Worm (Caenorhabditis elegans) whole organism, L4/young adult: ENCODE results near the gene col-179.

Experiments
- W03F9.2 ChIP-seq: fragments of 150-350 bp; optimal IDR thresholded peaks from 2 replicates; lab custom pipeline; 2014; ENCODE audit warnings: missing biosample characterization, missing genetic modification characterization
- dao-5 ChIP-seq: sonication (generic microtip); optimal IDR thresholded peaks from 2 replicates; lab custom pipeline; 2016; ENCODE audit warnings: missing genotype, missing genetic modification characterization, moderate library complexity, missing compliant biosample characterization
- him-1 ChIP-seq: sonication (generic microtip); optimal IDR thresholded peaks from 2 replicates; lab custom pipeline; 2016; ENCODE audit warnings: missing genotype, missing genetic modification reagents, missing genetic modification characterization, missing compliant biosample characterization

The col-179 gene

DNA sequence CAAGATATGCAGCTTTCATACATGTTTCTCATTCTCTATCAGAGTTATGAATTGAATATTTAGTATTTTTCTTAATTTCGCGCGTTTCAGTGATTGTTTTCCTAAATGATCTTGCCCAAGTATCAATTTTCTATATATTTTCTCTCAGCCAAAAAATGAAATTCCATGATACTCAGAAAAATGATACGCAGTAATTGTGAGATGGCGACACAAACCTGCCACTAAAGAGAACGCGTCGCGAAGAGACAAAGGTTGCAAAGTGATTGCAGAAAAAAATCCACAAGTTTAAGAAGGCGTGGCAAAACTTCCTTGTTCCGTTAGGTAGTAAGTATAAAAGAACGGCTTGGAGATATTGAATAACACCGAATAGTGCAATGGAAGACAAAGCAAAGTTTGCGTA, at the start of gene col-179:
col-179 (plus strand) TSS at position 301 of the 400 bp plus-strand sequence.
- TF ChIP-seq W03F9.2 (tag; lab: Kevin White, UChicago) (no peak), him-1 (tag; lab: Kevin White, UChicago) (no peak), dao-5 (tag; lab: Kevin White, UChicago) (no peak)

DNA sequence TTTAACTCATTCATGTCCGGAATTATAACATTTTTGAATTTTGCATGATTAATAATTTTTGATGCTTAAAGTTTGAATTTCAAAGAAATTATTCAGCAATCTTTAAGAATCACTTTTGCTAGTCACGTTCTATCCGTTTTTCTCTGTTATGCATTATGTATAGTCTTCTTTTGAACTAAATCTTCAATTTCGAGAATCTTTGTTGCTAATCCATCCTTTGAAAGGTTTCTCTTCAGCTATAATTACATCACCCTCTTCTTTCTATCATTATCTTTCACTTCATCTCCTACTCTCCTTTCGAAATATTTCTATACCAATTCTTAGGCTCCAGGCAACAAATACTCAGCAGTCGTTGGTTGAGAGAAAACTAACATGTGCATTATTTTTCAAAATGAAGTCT, 49.8 kb upstream of the col-179 start:
- TF ChIP-seq dao-5 (tag; lab: Kevin White, UChicago) (no peak), him-1 (tag; lab: Kevin White, UChicago) (no peak), W03F9.2 (tag; lab: Kevin White, UChicago) (no peak)

DNA sequence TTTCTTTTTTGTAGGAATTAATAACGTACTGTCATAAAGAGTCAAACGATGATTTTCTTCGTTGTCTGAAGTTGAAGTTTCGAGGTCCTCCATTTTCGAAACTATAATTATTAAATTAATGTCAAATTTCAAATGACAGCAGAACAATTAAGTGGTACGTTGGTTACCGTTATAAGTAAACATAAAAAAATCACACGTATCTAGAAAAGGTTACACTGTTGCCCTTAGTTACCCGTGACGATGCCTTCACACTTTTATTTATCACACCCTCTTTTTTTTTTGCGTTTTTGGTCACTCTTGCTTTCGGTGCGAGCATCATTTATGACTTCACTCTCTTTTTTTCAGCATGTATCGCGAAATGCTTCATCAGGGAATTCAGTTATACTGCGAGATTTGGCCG, 48.5 kb upstream of the col-179 start, which contains the start of the genes C05C9.3 and C05C9.2:
C05C9.3 (minus strand) TSS at position 101 of the 400 bp plus-strand sequence.
C05C9.2 (plus strand) TSS at position 346 of the 400 bp plus-strand sequence.
- TF ChIP-seq dao-5 (tag; lab: Kevin White, UChicago) = no peak
- no peak for TF ChIP-seq W03F9.2 (tag; lab: Kevin White, UChicago)
- TF ChIP-seq him-1 (tag; lab: Kevin White, UChicago) = no peak

DNA sequence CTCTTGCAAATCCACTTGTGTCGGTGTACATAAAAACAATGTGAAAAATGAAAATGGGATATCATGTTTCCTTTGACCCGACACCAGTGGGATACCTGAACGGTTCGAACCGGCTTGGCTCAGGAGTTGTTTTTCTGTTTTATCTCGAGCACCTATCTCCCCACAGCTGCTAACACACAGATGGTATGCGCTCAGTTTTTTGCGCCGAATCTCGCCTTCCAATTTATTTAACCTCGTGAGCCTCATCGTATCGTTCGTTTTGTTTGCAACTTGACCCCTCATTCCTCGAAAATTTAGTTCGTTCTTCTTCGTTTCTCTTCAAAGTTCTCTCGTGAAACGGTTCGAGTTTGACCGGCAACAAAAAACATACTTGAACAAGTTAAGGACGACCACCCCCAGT, 40.7 kb upstream of the col-179 start, which contains the start of gene C05C9.1:
C05C9.1 (plus strand) TSS at position 301 of the 400 bp plus-strand sequence.
- no peak for TF ChIP-seq W03F9.2 (tag; lab: Kevin White, UChicago)
- TF ChIP-seq dao-5 (tag; lab: Kevin White, UChicago) = no peak
- no peak for TF ChIP-seq him-1 (tag; lab: Kevin White, UChicago)

DNA sequence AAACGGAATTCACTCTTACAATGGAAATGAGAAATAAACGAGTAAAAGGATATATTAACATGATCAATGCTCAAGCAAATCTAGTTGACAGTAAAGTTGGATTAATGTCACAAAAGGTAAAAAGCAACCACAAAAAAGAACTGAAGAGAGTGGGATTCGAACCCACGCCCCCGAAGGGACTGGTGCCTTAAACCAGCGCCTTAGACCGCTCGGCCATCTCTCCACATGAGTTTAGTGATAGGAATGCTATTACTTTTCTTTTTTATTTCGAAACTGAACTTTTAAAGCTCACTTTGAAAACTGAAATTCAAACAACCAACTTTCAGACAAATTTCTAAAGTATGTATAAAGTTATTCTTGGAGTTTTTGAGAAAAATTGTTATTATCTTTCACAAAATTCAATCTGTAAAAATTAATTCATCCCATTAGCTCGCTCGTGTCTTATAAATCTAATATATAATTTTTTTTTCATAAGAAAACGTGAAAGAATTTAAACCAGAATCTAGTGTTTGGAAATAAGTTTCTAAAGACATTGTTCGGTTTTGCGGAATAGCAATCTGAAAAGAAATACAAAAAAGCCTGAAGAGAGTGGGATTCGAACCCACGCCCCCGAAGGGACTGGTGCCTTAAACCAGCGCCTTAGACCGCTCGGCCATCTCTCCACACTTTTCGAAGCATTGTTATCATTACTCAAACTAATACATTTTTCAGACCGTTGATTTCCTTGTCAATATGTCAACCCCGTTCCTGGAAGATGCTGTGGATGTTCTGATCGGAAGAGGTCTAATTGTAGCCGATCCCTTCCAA, 38.3 kb upstream of the col-179 start:
- TF ChIP-seq him-1 (tag; lab: Kevin White, UChicago) (no peak), W03F9.2 (tag; lab: Kevin White, UChicago) (no peak), dao-5 (tag; lab: Kevin White, UChicago) (no peak)

DNA sequence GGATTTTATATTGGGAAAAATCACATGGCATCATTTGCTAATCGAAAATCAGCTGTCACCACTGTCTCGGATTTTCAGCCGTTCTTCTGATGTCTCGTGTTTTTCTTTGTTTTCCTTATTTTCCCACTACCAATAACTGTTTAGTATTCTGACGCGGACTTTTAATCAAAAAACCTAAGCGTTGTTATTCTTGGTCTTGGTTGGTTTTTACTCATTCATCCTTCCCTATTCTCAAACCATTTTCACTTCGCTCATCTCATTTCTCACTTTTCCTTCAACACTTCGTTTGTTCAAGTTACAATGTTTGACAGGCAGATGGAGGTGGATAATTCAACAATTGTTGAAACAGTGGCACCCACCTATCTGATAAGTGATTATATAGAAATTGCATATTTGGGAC, 22.7 kb upstream of the col-179 start, which contains the start of gene gnrr-6:
gnrr-6 (plus strand) TSS at position 301 of the 400 bp plus-strand sequence.
- TF ChIP-seq W03F9.2 (tag; lab: Kevin White, UChicago) = no peak
- no peak for TF ChIP-seq dao-5 (tag; lab: Kevin White, UChicago)
- no peak for TF ChIP-seq him-1 (tag; lab: Kevin White, UChicago)

DNA sequence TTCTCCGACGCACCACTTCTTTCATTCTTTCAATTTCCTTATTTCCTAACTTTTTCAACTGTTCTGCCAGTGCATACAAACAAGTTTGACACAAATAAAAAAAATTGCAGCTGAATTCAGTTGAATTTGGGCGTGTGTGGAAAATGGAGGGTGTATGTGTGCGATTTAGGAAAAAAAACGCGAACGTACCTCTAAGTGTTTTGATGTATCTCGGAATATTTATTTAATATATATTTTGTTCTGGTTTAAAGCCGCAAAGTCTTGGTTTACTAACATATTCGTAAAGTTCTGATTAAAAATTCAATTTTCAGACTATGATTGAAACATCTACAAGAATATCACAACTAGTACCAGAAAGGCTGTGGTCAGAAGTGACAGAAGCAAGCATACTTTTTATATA, 15.8 kb upstream of the col-179 start, which contains the start of gene gnrr-7:
gnrr-7 (plus strand) TSS at position 301 of the 400 bp plus-strand sequence.
- no peak for TF ChIP-seq him-1 (tag; lab: Kevin White, UChicago)
- TF ChIP-seq W03F9.2 (tag; lab: Kevin White, UChicago) = no peak
- TF ChIP-seq dao-5 (tag; lab: Kevin White, UChicago) = no peak

DNA sequence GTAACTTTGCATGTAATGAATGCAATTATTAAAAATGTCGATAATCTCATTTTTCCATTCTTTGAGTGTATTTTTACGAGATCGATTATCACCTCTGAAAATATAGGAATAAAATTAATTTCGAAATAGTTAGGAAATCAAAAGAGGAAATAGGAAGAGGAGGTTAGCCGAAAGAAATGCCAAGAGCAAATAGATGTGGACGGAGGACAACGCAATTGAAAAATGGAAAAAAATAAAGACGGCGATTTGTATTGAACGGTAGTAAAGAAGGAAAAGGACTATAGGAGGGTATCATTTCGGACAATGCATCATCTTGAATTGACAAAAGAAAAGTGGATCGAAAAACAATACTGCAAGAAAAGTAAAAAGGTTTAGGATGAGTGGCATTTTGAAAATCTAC, 11.8 kb upstream of the col-179 start, which contains the start of gene F13D2.1:
F13D2.1 (minus strand) TSS at position 101 of the 400 bp plus-strand sequence.
- no peak for TF ChIP-seq W03F9.2 (tag; lab: Kevin White, UChicago)
- TF ChIP-seq him-1 (tag; lab: Kevin White, UChicago) = no peak
- no peak for TF ChIP-seq dao-5 (tag; lab: Kevin White, UChicago)

DNA sequence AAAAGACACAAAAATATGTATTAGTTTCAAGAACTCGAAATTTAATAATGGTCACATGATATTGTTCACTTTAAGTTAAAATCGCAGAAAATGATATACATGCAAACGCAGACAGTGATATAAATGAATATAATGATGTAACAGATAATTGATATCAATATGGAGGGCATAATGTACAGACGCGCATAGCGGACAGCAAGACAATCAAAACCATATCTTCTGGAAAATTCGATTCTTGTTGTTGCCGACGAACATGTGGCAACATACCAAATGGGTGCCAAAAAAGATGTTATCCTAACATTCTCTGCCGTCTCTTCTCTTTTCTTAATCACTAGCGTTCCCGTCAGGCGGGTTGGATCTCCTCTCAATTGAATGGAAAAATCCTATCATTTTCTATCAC, 10.8 kb upstream of the col-179 start:
- TF ChIP-seq W03F9.2 (tag; lab: Kevin White, UChicago) (no peak), dao-5 (tag; lab: Kevin White, UChicago) (no peak), him-1 (tag; lab: Kevin White, UChicago) (no peak)

DNA sequence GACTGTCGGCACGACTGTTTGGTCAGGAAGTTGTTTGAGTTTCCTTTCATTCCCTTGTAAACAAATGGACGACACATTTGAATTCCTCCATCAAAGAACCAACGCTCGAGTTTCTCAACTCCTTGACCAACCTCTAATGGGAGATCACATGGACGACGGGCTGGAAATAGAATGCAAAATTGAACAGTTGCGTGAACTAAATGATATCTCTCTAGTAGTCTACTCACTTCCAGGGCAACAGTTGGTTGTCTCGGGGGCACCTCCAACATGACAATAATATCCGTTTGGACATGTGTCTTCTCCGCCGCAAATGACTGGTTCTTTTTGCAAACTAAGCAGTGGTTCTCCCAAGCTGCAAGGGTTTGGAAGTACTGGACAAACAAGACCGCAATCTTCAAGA, 7.6 kb upstream of the col-179 start:
- TF ChIP-seq him-1 (tag; lab: Kevin White, UChicago) = no peak
- TF ChIP-seq dao-5 (tag; lab: Kevin White, UChicago) = no peak
- no peak for TF ChIP-seq W03F9.2 (tag; lab: Kevin White, UChicago)

DNA sequence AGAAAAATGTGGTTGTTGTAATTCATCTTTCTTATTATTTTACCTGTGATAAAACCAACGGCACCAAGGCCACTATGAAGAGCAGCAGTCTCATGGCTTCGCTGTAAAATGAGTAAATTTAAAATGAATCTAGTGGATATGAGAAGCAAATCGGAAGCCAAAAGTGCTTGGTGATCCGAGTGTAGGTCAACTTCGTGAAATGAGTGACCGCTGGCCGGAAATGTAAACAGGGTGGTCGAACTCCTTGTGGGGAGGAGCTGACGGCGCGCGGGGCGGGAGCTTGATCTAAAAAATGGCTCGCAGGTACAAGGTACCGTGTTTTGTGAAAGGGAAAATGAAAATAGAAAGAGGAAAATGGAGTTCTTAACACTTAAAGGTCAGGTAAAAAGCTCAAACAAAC, 4.5 kb upstream of the col-179 start, which contains the start of gene C34F6.1:
C34F6.1 (minus strand) TSS at position 101 of the 400 bp plus-strand sequence.
- TF ChIP-seq W03F9.2 (tag; lab: Kevin White, UChicago) (no peak), him-1 (tag; lab: Kevin White, UChicago) (no peak), dao-5 (tag; lab: Kevin White, UChicago) (no peak)

DNA sequence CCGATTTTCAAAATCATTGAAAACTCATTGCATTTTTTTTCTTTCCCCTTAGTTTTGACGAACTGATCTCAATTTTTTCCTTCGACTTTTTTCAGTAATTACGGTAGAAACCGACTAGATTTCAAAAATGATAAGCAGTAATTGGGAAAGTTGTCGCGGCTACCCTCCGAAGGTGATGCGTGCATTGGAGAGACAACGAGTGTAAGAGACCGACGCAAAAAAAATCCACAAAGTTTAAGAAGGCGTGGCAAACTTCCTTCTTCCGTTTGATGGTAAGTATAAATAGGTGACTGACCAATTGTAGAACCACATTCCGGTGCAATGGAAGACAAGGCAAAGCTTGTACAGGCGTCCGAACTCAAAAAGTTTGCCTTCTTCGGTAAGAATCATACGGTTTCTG, 2.1 kb upstream of the col-179 start, which contains the start of gene col-178:
col-178 (plus strand) TSS at position 301 of the 400 bp plus-strand sequence.
- TF ChIP-seq dao-5 (tag; lab: Kevin White, UChicago) = no peak
- no peak for TF ChIP-seq W03F9.2 (tag; lab: Kevin White, UChicago)
- no peak for TF ChIP-seq him-1 (tag; lab: Kevin White, UChicago)

DNA sequence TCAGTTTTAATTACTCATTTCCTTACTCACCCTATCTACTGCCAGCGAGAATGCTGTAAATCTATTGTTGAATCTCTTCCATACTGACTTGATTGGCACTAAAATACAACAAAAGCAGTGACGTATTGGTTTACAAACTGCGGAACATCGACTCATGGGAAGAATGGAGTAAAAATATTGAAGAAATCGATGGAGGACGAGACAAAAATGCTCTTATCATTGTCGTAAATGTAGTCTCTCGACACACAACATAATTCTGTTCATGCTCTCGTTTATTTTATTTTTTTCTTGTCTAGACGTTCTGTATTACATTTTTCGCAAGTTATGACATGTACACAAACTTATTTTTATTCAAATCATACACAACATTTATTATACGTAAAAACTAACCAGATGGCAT, 2.5 kb downstream of the col-179 start, which contains the start of gene C34F6.11:
C34F6.11 (minus strand) TSS at position 160 of the 400 bp plus-strand sequence.
- TF ChIP-seq W03F9.2 (tag; lab: Kevin White, UChicago) = no peak
- TF ChIP-seq him-1 (tag; lab: Kevin White, UChicago) = no peak
- no peak for TF ChIP-seq dao-5 (tag; lab: Kevin White, UChicago)
